Fruit fly (Drosophila melanogaster): ENCODE data around the gene Or2a.

dm6 chrX:2262511-2262910, 16.5 kb downstream of the Or2a start, which contains the start of the genes temp and CG3071:
- TF ChIP-seq vfl (GFP tag; optimal IDR thresholded peaks at IDR 0.05) (peak; percentile 54), ewg (GFP tag; optimal IDR thresholded peaks at IDR 0.05) (peak; percentile 41), CG11456 (GFP tag; IDR thresholded peaks at IDR 0.05) (0 out of 3 replicates have a peak, but pooled peaks have one; percentile 49)
